Worm (Caenorhabditis elegans) whole organism, young adult: ENCODE data around the gene pat-6.

ENCODE experiments used
- B0336.3 ChIP-seq: fragments of 200-800 bp; sonication (Bioruptor generic); IDR thresholded peaks from 2 replicates; pipeline ENCODE4 v1.3.6; 2022; ENCODE audit warnings: missing genetic modification characterization, missing compliant biosample characterization
- F22D6.2 ChIP-seq: sonication (generic microtip); optimal IDR thresholded peaks from 2 replicates; lab custom pipeline; 2016; ENCODE audit warnings: mild to moderate bottlenecking, missing genetic modification characterization, missing compliant biosample characterization
- F49E8.2 ChIP-seq: sonication (generic microtip); optimal IDR thresholded peaks from 3 replicates; lab custom pipeline; 2017; ENCODE audit warnings: missing genetic modification characterization, mild to moderate bottlenecking, missing compliant biosample characterization, antibody characterized with exemption, moderate library complexity; ENCODE audit not compliant: insufficient read depth
- F55B11.4 ChIP-seq: sonication (generic microtip); optimal IDR thresholded peaks from 2 replicates; lab custom pipeline; 2016; ENCODE audit warnings: missing compliant biosample characterization, missing genetic modification characterization, borderline replicate concordance; ENCODE audit not compliant: insufficient read depth
- F57A8.1 ChIP-seq: fragments of 200-800 bp; sonication (Bioruptor generic); optimal IDR thresholded peaks from 2 replicates; lab custom pipeline; 2018; ENCODE audit warnings: mild to moderate bottlenecking, missing genetic modification characterization, moderate library complexity, missing compliant biosample characterization
- K11D2.4 ChIP-seq: fragments of 200-800 bp; sonication (Bioruptor generic); IDR thresholded peaks from 2 replicates; pipeline ENCODE4 v1.3.6; 2022; ENCODE audit warnings: missing genetic modification reagents, missing genetic modification characterization, missing compliant biosample characterization
- T26A5.8 ChIP-seq: sonication (generic microtip); optimal IDR thresholded peaks from 2 replicates; lab custom pipeline; 2016; ENCODE audit warnings: missing genetic modification characterization, missing compliant biosample characterization
- Y56A3A.18 ChIP-seq: fragments of 200-800 bp; sonication (Bioruptor generic); IDR thresholded peaks from 2 replicates; pipeline ENCODE4 v1.3.6; 2022; ENCODE audit warnings: missing genetic modification reagents, missing genetic modification characterization, missing compliant biosample characterization
- Y95B8A.8 ChIP-seq: fragments of 200-800 bp; sonication (Bioruptor generic); IDR thresholded peaks from 2 replicates; pipeline ENCODE4 v1.3.6; 2022; ENCODE audit warnings: missing genetic modification reagents, missing genetic modification characterization, missing compliant biosample characterization
- akir-1 ChIP-seq: fragments of 200-800 bp; sonication (Bioruptor generic); optimal IDR thresholded peaks from 2 replicates; lab custom pipeline; 2018; ENCODE audit warnings: mild to moderate bottlenecking, missing genetic modification characterization, moderate library complexity, missing compliant biosample characterization
- ama-1 ChIP-seq, 3 experiments: fragments of 150-350 bp in 1 of 3; sonication (generic microtip) in 2 of 3; optimal IDR thresholded peaks; 2 replicates each; lab custom pipeline; 2014 to 2018; ENCODE audit warnings: missing biosample characterization in 2 of 3, missing genetic modification characterization in 2 of 3, missing genetic modification reagents in 2 of 3
- aptf-2 ChIP-seq: fragments of 200-800 bp; sonication (Bioruptor generic); conservative IDR thresholded peaks from 2 replicates; pipeline ENCODE4 v1.3.6; 2022; ENCODE audit warnings: missing genetic modification reagents, missing genetic modification characterization, missing compliant biosample characterization
- atf-7 ChIP-seq: sonication (generic microtip); optimal IDR thresholded peaks from 2 replicates; lab custom pipeline; 2017; ENCODE audit warnings: mild to moderate bottlenecking, missing genetic modification characterization, missing compliant biosample characterization
- attf-3 ChIP-seq: fragments of 200-800 bp; sonication (Bioruptor generic); conservative IDR thresholded peaks from 2 replicates; pipeline ENCODE4 v1.3.6; 2022; ENCODE audit warnings: missing genetic modification reagents, missing genetic modification characterization, missing compliant biosample characterization
- attf-5 ChIP-seq: fragments of 200-800 bp; sonication (Bioruptor generic); optimal IDR thresholded peaks from 2 replicates; lab custom pipeline; 2018; ENCODE audit warnings: mild to moderate bottlenecking, missing genetic modification characterization, missing compliant biosample characterization
- bed-1 ChIP-seq: fragments of 200-800 bp; sonication (Bioruptor generic); IDR thresholded peaks from 2 replicates; pipeline ENCODE4 v1.3.6; 2022; ENCODE audit warnings: missing genetic modification reagents, missing genetic modification characterization, missing compliant biosample characterization
- cebp-1 ChIP-seq, 2 experiments: fragments of 200-800 bp in 1 of 2; sonication (Bioruptor generic) in 1 of 2; sonication (generic microtip) in 1 of 2; IDR thresholded peaks in 1 of 2; optimal IDR thresholded peaks in 1 of 2; 2 replicates each; pipeline versions ENCODE4 v1.3.6 to Lab custom; 2017 to 2022; ENCODE audit warnings: missing compliant biosample characterization in 2 of 2, missing genetic modification characterization in 2 of 2, mild to moderate bottlenecking in 1 of 2, missing genetic modification reagents in 1 of 2, moderate library complexity in 1 of 2
- ceh-100 ChIP-seq: fragments of 200-800 bp; sonication (Bioruptor generic); IDR thresholded peaks from 2 replicates; pipeline ENCODE4 v1.3.6; 2022; ENCODE audit warnings: missing genetic modification reagents, missing genetic modification characterization, missing compliant biosample characterization
- ceh-27 ChIP-seq: fragments of 200-800 bp; sonication (Bioruptor generic); optimal IDR thresholded peaks from 2 replicates; lab custom pipeline; 2018; ENCODE audit warnings: mild to moderate bottlenecking, missing genetic modification characterization, moderate library complexity, missing compliant biosample characterization
- egl-44 ChIP-seq: fragments of 200-800 bp; sonication (Bioruptor generic); IDR thresholded peaks from 2 replicates; pipeline ENCODE4 v1.3.6; 2022; ENCODE audit warnings: missing genetic modification reagents, missing genetic modification characterization, missing compliant biosample characterization
- ekl-4 ChIP-seq: fragments of 200-800 bp; sonication (Bioruptor generic); IDR thresholded peaks from 2 replicates; pipeline ENCODE4 v1.3.6; 2022; ENCODE audit warnings: missing genetic modification reagents, missing genetic modification characterization, missing compliant biosample characterization
- hmg-1.2 ChIP-seq: fragments of 200-800 bp; sonication (Bioruptor generic); IDR thresholded peaks from 2 replicates; pipeline ENCODE4 v1.3.6; 2022; ENCODE audit warnings: missing genetic modification reagents, missing genetic modification characterization, missing compliant biosample characterization
- lin-35 ChIP-seq, 3 experiments: fragments of 150-350 bp in 2 of 3; sonication (generic microtip) in 1 of 3; optimal IDR thresholded peaks; 2 replicates each; lab custom pipeline; 2014 to 2018; ENCODE audit warnings: missing biosample characterization in 3 of 3, missing genetic modification characterization in 3 of 3, missing genetic modification reagents in 3 of 3
- mes-4 ChIP-seq: sonication (generic microtip); optimal IDR thresholded peaks from 2 replicates; lab custom pipeline; 2016; ENCODE audit warnings: missing genotype, missing genetic modification characterization, missing compliant biosample characterization
- nfya-2 ChIP-seq: fragments of 200-800 bp; sonication (Bioruptor generic); IDR thresholded peaks from 2 replicates; pipeline ENCODE4 v1.3.6; 2022; ENCODE audit warnings: missing genetic modification reagents, missing genetic modification characterization, missing compliant biosample characterization
- nhr-179 ChIP-seq: sonication (generic microtip); optimal IDR thresholded peaks from 2 replicates; lab custom pipeline; 2016; ENCODE audit warnings: mild to moderate bottlenecking, missing genetic modification characterization, missing compliant biosample characterization
- sdz-38 ChIP-seq: sonication (generic microtip); optimal IDR thresholded peaks from 2 replicates; lab custom pipeline; 2016; ENCODE audit warnings: missing genotype, missing genetic modification characterization, missing compliant biosample characterization
- snpc-1.1 ChIP-seq: sonication (generic microtip); optimal IDR thresholded peaks from 2 replicates; lab custom pipeline; 2017; ENCODE audit warnings: missing genetic modification characterization, mild to moderate bottlenecking, missing compliant biosample characterization, antibody characterized with exemption, moderate library complexity, missing genotype, missing genetic modification reagents; ENCODE audit not compliant: insufficient read depth
- sptf-2 ChIP-seq: fragments of 200-800 bp; sonication (Bioruptor generic); optimal IDR thresholded peaks from 2 replicates; lab custom pipeline; 2018; ENCODE audit warnings: mild to moderate bottlenecking, missing genetic modification characterization, missing compliant biosample characterization
- tbx-9 ChIP-seq: sonication (generic microtip); optimal IDR thresholded peaks from 2 replicates; lab custom pipeline; 2016; ENCODE audit warnings: borderline replicate concordance, missing genetic modification characterization, inconsistent platforms, missing compliant biosample characterization
- unc-130 ChIP-seq: sonication (generic microtip); optimal IDR thresholded peaks from 2 replicates; lab custom pipeline; 2016; ENCODE audit warnings: missing genetic modification reagents, missing genetic modification characterization, missing compliant biosample characterization
- unc-62 ChIP-seq: fragments of 150-350 bp; optimal IDR thresholded peaks from 2 replicates; lab custom pipeline; 2014; ENCODE audit warnings: missing biosample characterization, missing genetic modification reagents, missing genetic modification characterization
- zfh-2 ChIP-seq: fragments of 200-800 bp; sonication (Bioruptor generic); conservative IDR thresholded peaks from 2 replicates; pipeline ENCODE4 v1.3.6; 2022; ENCODE audit warnings: missing genetic modification reagents, missing genetic modification characterization, missing compliant biosample characterization
- zim-3 ChIP-seq: sonication (generic microtip); optimal IDR thresholded peaks from 2 replicates; lab custom pipeline; 2017; ENCODE audit warnings: mild to moderate bottlenecking, missing genetic modification characterization, moderate library complexity, missing compliant biosample characterization
- ztf-22 ChIP-seq: fragments of 200-800 bp; sonication (Bioruptor generic); optimal IDR thresholded peaks from 2 replicates; lab custom pipeline; 2018; ENCODE audit warnings: mild to moderate bottlenecking, missing genetic modification characterization, moderate library complexity, missing compliant biosample characterization
- ztf-25 ChIP-seq: fragments of 200-800 bp; sonication (Bioruptor generic); IDR thresholded peaks from 2 replicates; pipeline ENCODE4 v1.3.6; 2022; ENCODE audit warnings: missing genetic modification reagents, missing genetic modification characterization, missing compliant biosample characterization
- ztf-26 ChIP-seq: sonication (generic microtip); optimal IDR thresholded peaks from 2 replicates; lab custom pipeline; 2017; ENCODE audit warnings: missing genetic modification characterization, missing compliant biosample characterization
- ztf-28 ChIP-seq: fragments of 200-800 bp; sonication (Bioruptor generic); IDR thresholded peaks from 2 replicates; pipeline ENCODE4 v1.3.6; 2022; ENCODE audit warnings: missing genetic modification reagents, missing genetic modification characterization, missing compliant biosample characterization

The pat-6 gene

ce11 chrIV:307205-307604, 43.2 kb upstream of the pat-6 start, which contains the start of gene swt-1:
Gene swt-1 (plus strand): TSS chrIV:307505.
- no peak for TF ChIP-seq ekl-4 (GFP tag; lab: Robert Waterston, UW)
- no peak for TF ChIP-seq atf-7 (tag; lab: Kevin White, UChicago)
- TF ChIP-seq ztf-26: no peak
- TF ChIP-seq attf-5 (GFP tag; lab: Kevin White, UChicago): no peak
- TF ChIP-seq Y95B8A.8: no peak
- no peak for TF ChIP-seq T26A5.8 (tag; lab: Kevin White, UChicago)
- no peak for TF ChIP-seq mes-4 (tag; lab: Kevin White, UChicago)
- TF ChIP-seq ztf-28 (GFP tag; lab: Robert Waterston, UW): no peak

ce11 chrIV:306572-306971, 42.5 kb upstream of the pat-6 start:
- TF ChIP-seq Y56A3A.18 (GFP tag; lab: Robert Waterston, UW) (no peak), F49E8.2 (tag; lab: Kevin White, UChicago) (no peak), zim-3 (tag; lab: Kevin White, UChicago) (no peak), hmg-1.2 (GFP tag; lab: Robert Waterston, UW) (peak; percentile 72; the same call in 1 of the 2 replicates), lin-35 (GFP tag; optimal IDR thresholded peaks at IDR 0.05; lab: Kevin White, UChicago) (peak in 1 of 3 experiments; percentile 8), ceh-27 (peak; percentile 15), ztf-22 (no peak), F22D6.2 (no peak), ztf-25 (GFP tag; lab: Robert Waterston, UW) (0 out of 2 replicates have a peak, but pooled peaks have one; percentile 18)

DNA sequence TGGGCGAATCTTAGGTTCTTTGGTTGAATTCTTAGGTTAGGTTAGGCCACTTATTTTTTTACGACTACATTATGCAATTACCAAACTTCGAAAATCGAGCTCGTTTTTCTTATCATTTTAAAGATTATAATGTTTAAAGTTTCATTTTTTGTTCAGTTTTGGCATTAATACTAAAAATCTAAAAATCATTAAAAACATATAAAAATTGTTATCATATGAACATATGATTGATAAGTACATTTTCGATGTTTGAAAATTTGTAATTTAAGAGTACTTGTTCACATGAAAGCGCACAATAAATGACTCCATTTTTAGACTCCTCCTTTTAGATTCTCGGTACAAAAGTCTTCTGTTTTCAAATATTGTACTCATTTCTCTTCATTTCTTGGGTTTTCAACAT, 41.1 kb upstream of the pat-6 start:
- TF ChIP-seq tbx-9 (tag; lab: Kevin White, UChicago) (no peak), nfya-2 (GFP tag; lab: Robert Waterston, UW) (no peak), cebp-1 (GFP tag; IDR thresholded peaks at IDR 0.05; lab: Robert Waterston, UW) (no peak), cebp-1 (tag; optimal IDR thresholded peaks at IDR 0.05; lab: Kevin White, UChicago) (no peak), unc-62 (GFP tag; lab: Kevin White, UChicago) (no peak), T26A5.8 (tag; lab: Kevin White, UChicago) (no peak), F55B11.4 (tag; lab: Kevin White, UChicago) (no peak), egl-44 (GFP tag; lab: Robert Waterston, UW) (no peak), aptf-2 (GFP tag; lab: Robert Waterston, UW) (no peak), B0336.3 (GFP tag; lab: Robert Waterston, UW) (no peak), F57A8.1 (GFP tag; lab: Kevin White, UChicago) (no peak), zfh-2 (GFP tag; lab: Robert Waterston, UW) (no peak), K11D2.4 (GFP tag; lab: Robert Waterston, UW) (no peak), ceh-100 (GFP tag; lab: Robert Waterston, UW) (no peak)

- TF ChIP-seq sptf-2 (no peak), sdz-38 (tag; lab: Kevin White, UChicago) (no peak), akir-1 (GFP tag; lab: Kevin White, UChicago) (no peak), unc-130 (no peak), lin-35 (GFP tag; optimal IDR thresholded peaks at IDR 0.05; lab: Kevin White, UChicago) (no peak), bed-1 (no peak), B0336.3 (GFP tag; lab: Robert Waterston, UW) (no peak), attf-3 (GFP tag; lab: Robert Waterston, UW) (no peak), nhr-179 (tag; lab: Kevin White, UChicago) (no peak), ceh-27 (no peak), F22D6.2 (no peak), snpc-1.1 (tag; lab: Kevin White, UChicago) (no peak), ama-1 (optimal IDR thresholded peaks at IDR 0.05; lab: Kevin White, UChicago) (no peak), ama-1 (GFP tag; optimal IDR thresholded peaks at IDR 0.05; lab: Kevin White, UChicago) (no peak)
Observed at ce11 chrIV:303264-303663, 39.2 kb upstream of the pat-6 start.
